Worm (Caenorhabditis elegans): Measurements from ENCODE around the gene srw-141.
"Not testable (repeated sequence)": the region's sequence is repeated elsewhere in the genome, so short reads cannot be mapped to it uniquely, and the experiment has no call there.

Gene srw-141

ce11 chrV:2979978-2980377 lies 41.6 kb upstream of the srw-141 start, which contains the start of gene srw-118:
Gene srw-118 (minus strand): TSS chrV:2980078.
- TF ChIP-seq fkh-10 (GFP tag; optimal IDR thresholded peaks at IDR 0.05) (no peak), sdc-2 (tag; optimal IDR thresholded peaks at IDR 0.05) (no peak), T23F11.4 (GFP tag; optimal IDR thresholded peaks at IDR 0.05) (no peak), hlh-8 (tag; optimal IDR thresholded peaks at IDR 0.05) (no peak), ceh-18 (tag; optimal IDR thresholded peaks at IDR 0.05) (no peak), tbx-2 (tag; optimal IDR thresholded peaks at IDR 0.05) (no peak), ceh-24 (tag; optimal IDR thresholded peaks at IDR 0.05) (no peak), ttx-3 (tag; optimal IDR thresholded peaks at IDR 0.05) (no peak), ceh-34 (tag; optimal IDR thresholded peaks at IDR 0.05) (no peak), ceh-30 (tag; optimal IDR thresholded peaks at IDR 0.05) (no peak), ceh-2 (tag; optimal IDR thresholded peaks at IDR 0.05) (no peak), pqm-1 (tag; optimal IDR thresholded peaks at IDR 0.05) (no peak), ref-2 (tag; optimal IDR thresholded peaks at IDR 0.05) (no peak), hlh-30 (tag; optimal IDR thresholded peaks at IDR 0.05; ENCODE audit: insufficient read depth) (no peak), C08G9.2 (tag; optimal IDR thresholded peaks at IDR 0.05) (no peak)

ce11 chrV:2976287-2976686 lies 37.9 kb upstream of the srw-141 start, which contains the start of gene srw-124:
Gene srw-124 (plus strand): TSS chrV:2976587.
- TF ChIP-seq elt-2 (tag; optimal IDR thresholded peaks at IDR 0.05): no peak
- no peak for TF ChIP-seq lin-11 (tag; optimal IDR thresholded peaks at IDR 0.05)
- no peak for TF ChIP-seq hlh-30 (tag; optimal IDR thresholded peaks at IDR 0.05; ENCODE audit: insufficient read depth)
- no peak for TF ChIP-seq unc-3 (GFP tag; conservative IDR thresholded peaks at IDR 0.05)
- TF ChIP-seq unc-3 (tag; optimal IDR thresholded peaks at IDR 0.05): no peak
- no peak for TF ChIP-seq nfya-1 (tag; optimal IDR thresholded peaks at IDR 0.05)

DNA sequence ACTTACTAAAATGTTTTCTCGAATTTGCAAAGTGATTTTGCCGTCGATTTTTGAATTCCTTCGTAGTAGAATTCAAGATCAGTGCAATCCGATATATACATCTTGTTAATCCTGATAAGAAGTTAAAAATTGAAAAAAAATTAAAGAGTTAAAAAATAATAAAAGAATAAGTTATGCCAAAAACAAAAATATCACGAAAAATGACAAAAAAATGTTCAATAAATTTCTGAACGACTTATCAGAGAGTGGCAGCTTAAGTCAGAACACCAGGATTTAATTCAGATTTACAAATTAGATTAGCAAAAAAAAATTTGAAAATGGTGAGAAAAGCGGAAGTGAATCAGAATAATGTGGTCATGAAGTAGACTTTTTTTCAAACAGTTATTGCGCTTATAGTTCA lies 36.9 kb upstream of the srw-141 start, which contains the start of gene srw-123:
Gene srw-123 (minus strand): TSS at position 101 of the 400 bp plus-strand sequence.
- not testable (repeated sequence) for TF ChIP-seq hlh-30 (tag; optimal IDR thresholded peaks at IDR 0.05; ENCODE audit: insufficient read depth); ceh-48 (tag; optimal IDR thresholded peaks at IDR 0.05); ama-1 (optimal IDR thresholded peaks at IDR 0.05)

ce11 chrV:2971307-2971999 lies 33.1 kb upstream of the srw-141 start, which contains the start of gene srw-129:
Gene srw-129 (plus strand): TSS chrV:2971949.
- TF ChIP-seq ceh-34 (tag; optimal IDR thresholded peaks at IDR 0.05) (no peak), pat-9 (tag; optimal IDR thresholded peaks at IDR 0.05) (no peak), elt-4 (tag; optimal IDR thresholded peaks at IDR 0.05) (no peak), pqm-1 (tag; optimal IDR thresholded peaks at IDR 0.05) (no peak)

ce11 chrV:2964786-2965185 lies 26.4 kb upstream of the srw-141 start, which contains the start of gene srh-88:
Gene srh-88 (minus strand): TSS chrV:2964886.
- TF ChIP-seq dve-1 (tag; optimal IDR thresholded peaks at IDR 0.05): no peak
- no peak for TF ChIP-seq madf-2 (tag; optimal IDR thresholded peaks at IDR 0.05)
- TF ChIP-seq ceh-22 (tag; optimal IDR thresholded peaks at IDR 0.05): no peak
- no peak for TF ChIP-seq K09A11.1 (tag; optimal IDR thresholded peaks at IDR 0.05; ENCODE audit: insufficient read depth)
- TF ChIP-seq ceh-14 (tag; optimal IDR thresholded peaks at IDR 0.05): no peak
- no peak for TF ChIP-seq elt-2 (tag; optimal IDR thresholded peaks at IDR 0.05)
- TF ChIP-seq unc-3 (GFP tag; conservative IDR thresholded peaks at IDR 0.05): no peak
- TF ChIP-seq unc-3 (tag; optimal IDR thresholded peaks at IDR 0.05): no peak
- TF ChIP-seq fkh-10 (GFP tag; optimal IDR thresholded peaks at IDR 0.05): no peak
- no peak for TF ChIP-seq unc-42 (tag; optimal IDR thresholded peaks at IDR 0.05)
- TF ChIP-seq zip-5 (tag; optimal IDR thresholded peaks at IDR 0.05): no peak

ce11 chrV:2962960-2963359 lies 24.6 kb upstream of the srw-141 start, which contains the start of gene srw-138:
Gene srw-138 (minus strand): TSS chrV:2963060.
- no peak for TF ChIP-seq madf-2 (tag; optimal IDR thresholded peaks at IDR 0.05)
- no peak for TF ChIP-seq npax-4 (tag; optimal IDR thresholded peaks at IDR 0.05)

All from whole organism, late embryonic.